Worm (Caenorhabditis elegans) whole organism, L2 larva: ENCODE results near the gene F13E9.13.
A peak's percentile ranks its signal among the peaks of the same experiment; 100 is the strongest.

Experiments used
- alr-1 ChIP-seq: fragments of 150-350 bp; optimal IDR thresholded peaks from 2 replicates; lab custom pipeline; 2014; ENCODE audit warnings: missing biosample characterization, missing genetic modification characterization
- ama-1 ChIP-seq: fragments of 150-350 bp; optimal IDR thresholded peaks from 2 replicates; lab custom pipeline; 2018; ENCODE audit warnings: inconsistent platforms
- ceh-82 ChIP-seq: fragments of 150-350 bp; optimal IDR thresholded peaks from 2 replicates; lab custom pipeline; 2014; ENCODE audit warnings: missing biosample characterization, missing genetic modification characterization
- elt-1 ChIP-seq: fragments of 150-350 bp; optimal IDR thresholded peaks from 2 replicates; lab custom pipeline; 2014; ENCODE audit warnings: missing biosample characterization, missing genetic modification characterization
- lin-11 ChIP-seq: fragments of 150-350 bp; sonication (generic microtip); optimal IDR thresholded peaks from 2 replicates; lab custom pipeline; 2014; ENCODE audit warnings: missing biosample characterization, missing genetic modification characterization, inconsistent platforms, mixed read lengths
- mdl-1 ChIP-seq, 2 experiments: fragments of 150-350 bp in 1 of 2; sonication (generic microtip) in 1 of 2; optimal IDR thresholded peaks; 2 replicates each; lab custom pipeline; 2017; ENCODE audit warnings: missing biosample characterization in 2 of 2, missing genetic modification characterization in 2 of 2
- nhr-12 ChIP-seq: fragments of 150-350 bp; optimal IDR thresholded peaks from 2 replicates; lab custom pipeline; 2014; ENCODE audit warnings: missing biosample characterization, missing genetic modification characterization
- nhr-77 ChIP-seq: fragments of 150-350 bp; optimal IDR thresholded peaks from 2 replicates; lab custom pipeline; 2014; ENCODE audit warnings: missing biosample characterization, missing genetic modification characterization
- snpc-4 ChIP-seq: fragments of 150-350 bp; optimal IDR thresholded peaks from 2 replicates; lab custom pipeline; 2014; ENCODE audit warnings: missing biosample characterization, missing genetic modification characterization
- unc-55 ChIP-seq: fragments of 150-350 bp; sonication (generic microtip); optimal IDR thresholded peaks from 3 replicates; lab custom pipeline; 2014; ENCODE audit warnings: missing biosample characterization, missing genetic modification reagents, missing genetic modification characterization
- zag-1 ChIP-seq: fragments of 150-350 bp; optimal IDR thresholded peaks from 2 replicates; lab custom pipeline; 2014; ENCODE audit warnings: missing biosample characterization, missing genetic modification characterization

ce11 chrIV:10852403-10852802 is 28.9 kb upstream of the F13E9.13 start:
- TF ChIP-seq elt-1 (tag; lab: Kevin White, UChicago) (no peak), lin-11 (tag; lab: Kevin White, UChicago) (no peak), ama-1 (lab: Kevin White, UChicago) (no peak), alr-1 (tag; lab: Kevin White, UChicago) (no peak), ceh-82 (no peak), nhr-12 (no peak), zag-1 (tag; lab: Kevin White, UChicago) (no peak), mdl-1 (tag; optimal IDR thresholded peaks at IDR 0.05; lab: Kevin White, UChicago) (no peak), snpc-4 (tag; lab: Kevin White, UChicago) (no peak), unc-55 (GFP tag; lab: Kevin White, UChicago) (peak; percentile 54), nhr-77 (no peak)
